Fruit fly (Drosophila melanogaster): Measurements from ENCODE around the gene CHMP2B.

- no peak for TF ChIP-seq Poxn (GFP tag; IDR thresholded peaks at IDR 0.05)
- no peak for TF ChIP-seq inv (GFP tag; IDR thresholded peaks at IDR 0.05; ENCODE audit: partially characterized antibody)
- TF ChIP-seq onecut (GFP tag; IDR thresholded peaks at IDR 0.05), result no peak
- no peak for TF ChIP-seq pzg (GFP tag; optimal IDR thresholded peaks at IDR 0.05)
Observed at dm6 chr3L:5188402-5188801, 49.0 kb downstream of the CHMP2B start.

All from whole organism, embryonic.